Fruit fly (Drosophila melanogaster) whole organism, embryonic: ENCODE measurements around the gene CG32668.

ENCODE experiments used
- Atf-2 ChIP-seq: fragments of 200-800 bp; sonication (Bioruptor generic); optimal IDR thresholded peaks from 2 replicates; lab custom pipeline; 2016; ENCODE audit warnings: missing biosample characterization, missing genetic modification characterization
- BEAF-32 ChIP-seq: fragments of 200-800 bp; sonication (Bioruptor generic); optimal IDR thresholded peaks from 3 replicates; lab custom pipeline; 2017; ENCODE audit warnings: missing biosample characterization, missing genetic modification characterization, mild to moderate bottlenecking, moderate library complexity, missing genetic modification reagents
- BtbVII ChIP-seq: fragments of 200-800 bp; sonication (Bioruptor generic); optimal IDR thresholded peaks from 3 replicates; lab custom pipeline; 2017; ENCODE audit warnings: missing biosample characterization, mild to moderate bottlenecking, missing genetic modification characterization
- CG10209 ChIP-seq: fragments of 200-800 bp; sonication (Bioruptor generic); optimal IDR thresholded peaks from 3 replicates; lab custom pipeline; 2017; ENCODE audit warnings: missing biosample characterization, mild to moderate bottlenecking, missing genetic modification characterization, missing genetic modification reagents
- CG10321 ChIP-seq: fragments of 200-800 bp; sonication (Bioruptor generic); IDR thresholded peaks from 2 replicates; pipeline ENCODE4 v1.3.6; 2022; ENCODE audit warnings: missing biosample characterization, missing genetic modification characterization
- CG10543 ChIP-seq: fragments of 200-800 bp; sonication (Bioruptor generic); optimal IDR thresholded peaks from 3 replicates; lab custom pipeline; 2017; ENCODE audit warnings: missing biosample characterization, mild to moderate bottlenecking, missing genetic modification characterization, moderate library complexity
- CG11085 ChIP-seq: fragments of 200-800 bp; sonication (Bioruptor generic); IDR thresholded peaks from 2 replicates; pipeline ENCODE4 v1.3.6; 2022; ENCODE audit warnings: missing biosample characterization, missing genetic modification characterization
- CG11695 ChIP-seq: fragments of 200-800 bp; sonication (Bioruptor generic); IDR thresholded peaks from 3 replicates; pipeline ENCODE4 v1.3.6; 2022; ENCODE audit warnings: missing biosample characterization, missing genetic modification characterization
- CG13775 ChIP-seq: fragments of 200-800 bp; sonication (Bioruptor generic); optimal IDR thresholded peaks from 3 replicates; lab custom pipeline; 2017; ENCODE audit warnings: missing biosample characterization, mild to moderate bottlenecking, missing genetic modification characterization
- CG14441 ChIP-seq: fragments of 200-800 bp; sonication (Bioruptor generic); IDR thresholded peaks from 2 replicates; pipeline ENCODE4 v1.3.6; 2022; ENCODE audit warnings: missing biosample characterization, missing genetic modification characterization
- CG15696 ChIP-seq: fragments of 200-800 bp; sonication (Bioruptor generic); optimal IDR thresholded peaks from 2 replicates; lab custom pipeline; 2019; ENCODE audit warnings: missing biosample characterization, mild to moderate bottlenecking, missing genetic modification characterization, moderate library complexity
- CG16815 ChIP-seq: fragments of 200-800 bp; sonication (Bioruptor generic); optimal IDR thresholded peaks from 3 replicates; lab custom pipeline; 2017; ENCODE audit warnings: missing biosample characterization, mild to moderate bottlenecking, missing genetic modification characterization
- CG18476 ChIP-seq: fragments of 200-800 bp; sonication (Bioruptor generic); optimal IDR thresholded peaks from 2 replicates; lab custom pipeline; 2016; ENCODE audit warnings: missing biosample characterization, mild to moderate bottlenecking, missing genetic modification characterization
- CG2116 ChIP-seq: fragments of 200-800 bp; sonication (Bioruptor generic); optimal IDR thresholded peaks from 3 replicates; lab custom pipeline; 2018; ENCODE audit warnings: missing biosample characterization, mild to moderate bottlenecking, missing genetic modification characterization
- CG2199 ChIP-seq: fragments of 200-800 bp; sonication (Bioruptor generic); IDR thresholded peaks from 3 replicates; pipeline ENCODE4 v1.3.6; 2022; ENCODE audit warnings: missing biosample characterization, missing genetic modification characterization
- CG3163 ChIP-seq: fragments of 200-800 bp; sonication (Bioruptor generic); optimal IDR thresholded peaks from 3 replicates; lab custom pipeline; 2016; ENCODE audit warnings: missing biosample characterization, missing genetic modification characterization
- CG34224 ChIP-seq: fragments of 200-800 bp; sonication (Bioruptor generic); IDR thresholded peaks from 3 replicates; pipeline ENCODE4 v1.3.6; 2022; ENCODE audit warnings: missing biosample characterization, missing genetic modification characterization; ENCODE audit not compliant: partially characterized antibody
- CG7271 ChIP-seq: fragments of 200-800 bp; sonication (Bioruptor generic); optimal IDR thresholded peaks from 2 replicates; lab custom pipeline; 2018; ENCODE audit warnings: missing biosample characterization, mild to moderate bottlenecking, missing genetic modification characterization, moderate library complexity
- CG8478 ChIP-seq: fragments of >200 bp; optimal IDR thresholded peaks from 2 replicates; lab custom pipeline; 2018
- D ChIP-seq, 2 experiments: fragments of 200-800 bp in 1 of 2; fragments of >200 bp in 1 of 2; sonication (Bioruptor generic) in 1 of 2; optimal IDR thresholded peaks; 2 replicates in 1 of 2; 3 replicates in 1 of 2; lab custom pipeline; 2017; ENCODE audit warnings: mild to moderate bottlenecking in 1 of 2, missing biosample characterization in 1 of 2, missing genetic modification characterization in 1 of 2, missing genetic modification reagents in 1 of 2
- Deaf1 ChIP-seq: fragments of 200-800 bp; optimal IDR thresholded peaks from 3 replicates; lab custom pipeline; 2019; ENCODE audit warnings: missing biosample characterization, mild to moderate bottlenecking, missing genetic modification characterization, moderate library complexity
- Hmx ChIP-seq: fragments of 200-800 bp; sonication (Bioruptor generic); optimal IDR thresholded peaks from 2 replicates; lab custom pipeline; 2016; ENCODE audit warnings: missing biosample characterization, missing genetic modification characterization
- Nf-YA ChIP-seq: fragments of 200-800 bp; sonication (Bioruptor generic); IDR thresholded peaks from 2 replicates; pipeline ENCODE4 v1.3.6; 2022; ENCODE audit warnings: missing biosample characterization, missing genetic modification characterization
- Opbp ChIP-seq: fragments of 200-800 bp; sonication (Bioruptor generic); IDR thresholded peaks from 3 replicates; pipeline ENCODE4 v1.3.6; 2022; ENCODE audit warnings: missing biosample characterization, missing genetic modification characterization; ENCODE audit not compliant: partially characterized antibody
- Ptx1 ChIP-seq: fragments of 200-800 bp; sonication (Bioruptor generic); IDR thresholded peaks from 2 replicates; pipeline ENCODE4 v1.3.6; 2022; ENCODE audit warnings: missing biosample characterization, missing genetic modification characterization
- Side ChIP-seq: fragments of 200-800 bp; sonication (Bioruptor generic); optimal IDR thresholded peaks from 2 replicates; lab custom pipeline; 2016; ENCODE audit warnings: missing biosample characterization, missing genetic modification characterization
- TFAM ChIP-seq: fragments of 200-800 bp; sonication (Bioruptor generic); optimal IDR thresholded peaks from 2 replicates; lab custom pipeline; 2017; ENCODE audit warnings: missing biosample characterization, missing genetic modification characterization, inconsistent platforms
- Xbp1 ChIP-seq: fragments of 200-800 bp; sonication (Bioruptor generic); optimal IDR thresholded peaks from 3 replicates; lab custom pipeline; 2016; ENCODE audit warnings: missing biosample characterization, mild to moderate bottlenecking, missing genetic modification characterization
- ash1 ChIP-seq: fragments of 200-800 bp; sonication (Bioruptor generic); optimal IDR thresholded peaks from 2 replicates; lab custom pipeline; 2018; ENCODE audit warnings: missing biosample characterization, mild to moderate bottlenecking, missing genetic modification characterization
- bigmax ChIP-seq: fragments of 200-800 bp; sonication (Bioruptor generic); optimal IDR thresholded peaks from 2 replicates; lab custom pipeline; 2018; ENCODE audit warnings: missing biosample characterization, mild to moderate bottlenecking, missing genetic modification characterization
- crol ChIP-seq: fragments of 200-800 bp; sonication (Bioruptor generic); IDR thresholded peaks from 2 replicates; pipeline ENCODE4 v1.3.6; 2022; ENCODE audit warnings: missing biosample characterization, missing genetic modification characterization
- dati ChIP-seq: fragments of 200-800 bp; sonication (Bioruptor generic); IDR thresholded peaks from 2 replicates; pipeline ENCODE4 v1.3.6; 2022; ENCODE audit warnings: missing biosample characterization, missing genetic modification characterization
- disco-r ChIP-seq: fragments of 200-800 bp; sonication (Bioruptor generic); optimal IDR thresholded peaks from 2 replicates; lab custom pipeline; 2016; ENCODE audit warnings: missing biosample characterization, missing genetic modification characterization
- fd64A ChIP-seq: fragments of 200-800 bp; sonication (Bioruptor generic); optimal IDR thresholded peaks from 3 replicates; lab custom pipeline; 2018; ENCODE audit warnings: missing biosample characterization, mild to moderate bottlenecking, missing genetic modification characterization
- gce ChIP-seq: fragments of 200-800 bp; sonication (Bioruptor generic); IDR thresholded peaks from 3 replicates; pipeline ENCODE4 v1.3.6; 2022; ENCODE audit warnings: missing biosample characterization, missing genetic modification characterization
- gcm ChIP-seq: fragments of 200-800 bp; sonication (Bioruptor generic); optimal IDR thresholded peaks from 2 replicates; lab custom pipeline; 2019; ENCODE audit warnings: missing biosample characterization, mild to moderate bottlenecking, missing genetic modification characterization, moderate library complexity
- jigr1 ChIP-seq: fragments of 200-800 bp; sonication (Bioruptor generic); IDR thresholded peaks from 3 replicates; pipeline ENCODE4 v1.3.6; 2022; ENCODE audit warnings: missing biosample characterization, missing genetic modification characterization
- nom ChIP-seq: fragments of 200-800 bp; sonication (Bioruptor generic); optimal IDR thresholded peaks from 2 replicates; lab custom pipeline; 2017; ENCODE audit warnings: missing biosample characterization, missing genetic modification characterization, mild to moderate bottlenecking, moderate library complexity, missing genetic modification reagents
- pita ChIP-seq: fragments of 200-800 bp; sonication (Bioruptor generic); optimal IDR thresholded peaks from 2 replicates; lab custom pipeline; 2017; ENCODE audit warnings: missing biosample characterization, mild to moderate bottlenecking, missing genetic modification characterization
- run ChIP-seq: fragments of 200-800 bp; sonication (Bioruptor generic); optimal IDR thresholded peaks from 3 replicates; lab custom pipeline; 2018; ENCODE audit warnings: missing biosample characterization, mild to moderate bottlenecking, missing genetic modification characterization
- sc ChIP-seq, 3 experiments: fragments of >200 bp in 2 of 3; fragments of 200-800 bp in 1 of 3; sonication (Bioruptor generic) in 1 of 3; optimal IDR thresholded peaks; 2 replicates in 2 of 3; 3 replicates in 1 of 3; lab custom pipeline; 2017; ENCODE audit warnings: mild to moderate bottlenecking in 1 of 3, missing biosample characterization in 1 of 3, missing genetic modification characterization in 1 of 3, missing genetic modification reagents in 1 of 3
- seq ChIP-seq: fragments of 200-800 bp; sonication (Bioruptor generic); IDR thresholded peaks from 2 replicates; pipeline ENCODE4 v1.3.6; 2022; ENCODE audit warnings: missing biosample characterization, missing genetic modification characterization
- so ChIP-seq: fragments of 200-800 bp; sonication (Bioruptor generic); IDR thresholded peaks from 3 replicates; pipeline ENCODE4 v1.3.6; 2022; ENCODE audit warnings: missing biosample characterization, missing genetic modification characterization
- sug ChIP-seq: fragments of 200-800 bp; optimal IDR thresholded peaks from 2 replicates; lab custom pipeline; 2019; ENCODE audit warnings: missing biosample characterization, mild to moderate bottlenecking, missing genetic modification characterization, moderate library complexity
- trem ChIP-seq: fragments of 200-800 bp; optimal IDR thresholded peaks from 3 replicates; lab custom pipeline; 2019; ENCODE audit warnings: missing biosample characterization, mild to moderate bottlenecking, missing genetic modification characterization, moderate library complexity
- usp ChIP-seq: fragments of >200 bp; optimal IDR thresholded peaks from 2 replicates; lab custom pipeline; 2017; ENCODE audit warnings: missing biosample characterization, missing genetic modification characterization
- vnd ChIP-seq: fragments of 200-800 bp; sonication (Bioruptor generic); IDR thresholded peaks from 3 replicates; pipeline ENCODE4 v1.3.6; 2022; ENCODE audit warnings: missing biosample characterization, missing genetic modification characterization; ENCODE audit not compliant: partially characterized antibody
- zfh2 ChIP-seq: fragments of 200-800 bp; sonication (Bioruptor generic); optimal IDR thresholded peaks from 2 replicates; lab custom pipeline; 2016; ENCODE audit warnings: missing biosample characterization, missing genetic modification characterization

CG32668 gene

dm6 chrX:11128828-11129227, 30.7 kb downstream of the CG32668 start, which contains the start of gene SrpRalpha (continued):
- TF ChIP-seq nom (GFP tag; lab: Kevin White, UChicago) (peak; percentile 14), Xbp1 (peak; percentile 56), disco-r (GFP tag; lab: Kevin White, UChicago) (no peak), run (tag; lab: Kevin White, UChicago) (no peak)

- TF ChIP-seq so, result no peak
- no peak for TF ChIP-seq CG14441 (GFP tag; lab: Robert Waterston, UW)
- no peak for TF ChIP-seq Hmx (GFP tag; lab: Kevin White, UChicago)
- TF ChIP-seq CG13775 (GFP tag; lab: Kevin White, UChicago), result peak; percentile 14
- TF ChIP-seq jigr1 (GFP tag; lab: Robert Waterston, UW), result no peak
- TF ChIP-seq gcm, result no peak
- no peak for TF ChIP-seq CG10321
- no peak for TF ChIP-seq CG10209 (GFP tag; lab: Kevin White, UChicago)
- no peak for TF ChIP-seq usp (GFP tag; lab: Kevin White, UChicago)
- TF ChIP-seq crol (GFP tag; lab: Robert Waterston, UW), result no peak
- TF ChIP-seq TFAM (GFP tag; lab: Kevin White, UChicago), result no peak
- TF ChIP-seq Nf-YA (GFP tag; lab: Robert Waterston, UW), result no peak
- TF ChIP-seq CG2116 (GFP tag; lab: Kevin White, UChicago), result peak; percentile 67
- TF ChIP-seq BEAF-32 (GFP tag; lab: Kevin White, UChicago), result peak; percentile 90
- no peak for TF ChIP-seq CG18476 (GFP tag; lab: Kevin White, UChicago)
- no peak for TF ChIP-seq gce (GFP tag; lab: Robert Waterston, UW)
- no peak for TF ChIP-seq CG11695
- no peak for TF ChIP-seq dati (GFP tag; lab: Robert Waterston, UW)
- no peak for TF ChIP-seq CG15696 (tag; lab: Kevin White, UChicago)
- no peak for TF ChIP-seq CG7271 (tag; lab: Kevin White, UChicago)
- no peak for TF ChIP-seq CG3163
- TF ChIP-seq CG11085, result no peak
- peak; percentile 67 for TF ChIP-seq Opbp (GFP tag; lab: Robert Waterston, UW)
- no peak for TF ChIP-seq ash1 (GFP tag; lab: Kevin White, UChicago)
- no peak for TF ChIP-seq bigmax (GFP tag; lab: Kevin White, UChicago)
- TF ChIP-seq sc (optimal IDR thresholded peaks at IDR 0.05; lab: Kevin White, UChicago), result no peak
- TF ChIP-seq sc (GFP tag; optimal IDR thresholded peaks at IDR 0.05; lab: Kevin White, UChicago), result no peak
- TF ChIP-seq vnd (GFP tag; lab: Robert Waterston, UW), result peak; percentile 77; the same call in 2 of the 3 replicates
- no peak for TF ChIP-seq D (optimal IDR thresholded peaks at IDR 0.05; lab: Kevin White, UChicago)
- no peak for TF ChIP-seq D (GFP tag; optimal IDR thresholded peaks at IDR 0.05; lab: Kevin White, UChicago)
- no peak for TF ChIP-seq CG16815 (GFP tag; lab: Kevin White, UChicago)
- TF ChIP-seq CG34224 (GFP tag; lab: Robert Waterston, UW), result peak; percentile 66
- no peak for TF ChIP-seq CG2199 (GFP tag; lab: Robert Waterston, UW)
- TF ChIP-seq CG10543, result no peak
- TF ChIP-seq pita (GFP tag; lab: Kevin White, UChicago), result no peak
- no peak for TF ChIP-seq BtbVII (GFP tag; lab: Kevin White, UChicago)
- TF ChIP-seq Deaf1 (tag; lab: Kevin White, UChicago), result no peak
- TF ChIP-seq Atf-2 (GFP tag; lab: Kevin White, UChicago), result no peak
- no peak for TF ChIP-seq zfh2 (GFP tag; lab: Kevin White, UChicago)
- peak; percentile 30 for TF ChIP-seq trem (tag; lab: Kevin White, UChicago)
- no peak for TF ChIP-seq fd64A (GFP tag; lab: Kevin White, UChicago)
- no peak for TF ChIP-seq CG8478 (lab: Kevin White, UChicago)
- TF ChIP-seq seq (GFP tag; lab: Robert Waterston, UW), result no peak
- TF ChIP-seq sug (tag; lab: Kevin White, UChicago), result no peak
- TF ChIP-seq Ptx1 (GFP tag; lab: Robert Waterston, UW), result no peak
- no peak for TF ChIP-seq Side (GFP tag; lab: Kevin White, UChicago)
Measured at dm6 chrX:11124749-11125508, 34.6 kb downstream of the CG32668 start, which contains the start of gene Rpt3. Rpt3 (plus strand) TSS chrX:11125101.
